Worm (Caenorhabditis elegans): ENCODE data around the gene rol-6.

- TF ChIP-seq ztf-11 (tag; optimal IDR thresholded peaks at IDR 0.05) (no peak), blmp-1 (tag; optimal IDR thresholded peaks at IDR 0.05) (no peak), nhr-28 (tag; optimal IDR thresholded peaks at IDR 0.05) (no peak), zip-8 (tag; optimal IDR thresholded peaks at IDR 0.05) (no peak), nhr-237 (tag; optimal IDR thresholded peaks at IDR 0.05) (no peak), sptf-1 (tag; optimal IDR thresholded peaks at IDR 0.05) (no peak), nhr-12 (tag; optimal IDR thresholded peaks at IDR 0.05) (no peak), elt-3 (tag; optimal IDR thresholded peaks at IDR 0.05) (no peak)
Measured at ce11 chrII:8730281-8730680, 2.6 kb upstream of the rol-6 start.
